Fruit fly (Drosophila melanogaster) Kc167 (cell line): ENCODE results near the gene CG13796.

ENCODE experiments used
- Myc ChIP-seq: fragments of >200 bp; optimal IDR thresholded peaks from 2 replicates; lab custom pipeline; 2017; ENCODE audit warnings: missing external identifiers
- Sin3A ChIP-seq: fragments of >200 bp; optimal IDR thresholded peaks from 2 replicates; lab custom pipeline; 2018; ENCODE audit warnings: missing external identifiers
- h ChIP-seq: fragments of >200 bp; optimal IDR thresholded peaks from 3 replicates; lab custom pipeline; 2018; ENCODE audit warnings: missing external identifiers
- insv ChIP-seq: fragments of >200 bp; optimal IDR thresholded peaks from 3 replicates; lab custom pipeline; 2018; ENCODE audit warnings: missing external identifiers
- psq ChIP-seq: fragments of >200 bp; optimal IDR thresholded peaks from 2 replicates; lab custom pipeline; 2017; ENCODE audit warnings: missing external identifiers
- ttk ChIP-seq: sonication (Bioruptor generic); optimal IDR thresholded peaks from 2 replicates; lab custom pipeline; 2017; ENCODE audit warnings: missing external identifiers

- TF ChIP-seq ttk (no peak), Sin3A (no peak), psq (no peak), h (lab: Kevin White, UChicago) (no peak), Myc (lab: Kevin White, UChicago) (no peak), insv (lab: Kevin White, UChicago) (no peak)
These were observed 54.2 kb downstream of the CG13796 start for dm6 chr2L:7678095-7678784.
